Worm (Caenorhabditis elegans) whole organism, mixed stage, embryonic: ENCODE data around the gene ZK418.2.

Source experiments
- blmp-1 ChIP-seq: fragments of 150-350 bp; optimal IDR thresholded peaks from 2 replicates; lab custom pipeline; 2014; ENCODE audit warnings: missing biosample characterization, missing genetic modification characterization
- elt-1 ChIP-seq: sonication (generic microtip); optimal IDR thresholded peaks from 2 replicates; lab custom pipeline; 2017; ENCODE audit warnings: missing genetic modification characterization, mild to moderate bottlenecking, missing compliant biosample characterization, antibody characterized with exemption, moderate library complexity, borderline replicate concordance; ENCODE audit not compliant: insufficient read depth
- elt-3 ChIP-seq: fragments of 150-350 bp; optimal IDR thresholded peaks from 2 replicates; lab custom pipeline; 2014; ENCODE audit warnings: missing biosample characterization, missing genetic modification characterization
- mls-2 ChIP-seq: sonication (generic microtip); optimal IDR thresholded peaks from 2 replicates; lab custom pipeline; 2016; ENCODE audit warnings: mild to moderate bottlenecking, missing genetic modification characterization, moderate library complexity, missing compliant biosample characterization
- nhr-237 ChIP-seq: fragments of 150-350 bp; optimal IDR thresholded peaks from 2 replicates; lab custom pipeline; 2014; ENCODE audit warnings: missing biosample characterization, missing genetic modification characterization
- pha-4 ChIP-seq: fragments of 150-350 bp; optimal IDR thresholded peaks from 2 replicates; lab custom pipeline; 2018; ENCODE audit warnings: missing biosample characterization, missing genetic modification reagents, missing genetic modification characterization
- snpc-4 ChIP-seq: fragments of 150-350 bp; optimal IDR thresholded peaks from 2 replicates; lab custom pipeline; 2014; ENCODE audit warnings: missing biosample characterization, missing genetic modification characterization
- sptf-1 ChIP-seq: sonication (generic microtip); optimal IDR thresholded peaks from 2 replicates; lab custom pipeline; 2017; ENCODE audit warnings: mild to moderate bottlenecking, missing genetic modification characterization, moderate library complexity, missing compliant biosample characterization
- unc-39 ChIP-seq: fragments of 150-350 bp; optimal IDR thresholded peaks from 2 replicates; lab custom pipeline; 2014; ENCODE audit warnings: missing biosample characterization, missing genetic modification characterization
- unc-62 ChIP-seq: fragments of 150-350 bp; optimal IDR thresholded peaks from 2 replicates; lab custom pipeline; 2014; ENCODE audit warnings: missing biosample characterization, missing genetic modification reagents, missing genetic modification characterization
- ztf-11 ChIP-seq: fragments of 150-350 bp; optimal IDR thresholded peaks from 2 replicates; lab custom pipeline; 2014; ENCODE audit warnings: missing biosample characterization, missing genetic modification characterization

DNA sequence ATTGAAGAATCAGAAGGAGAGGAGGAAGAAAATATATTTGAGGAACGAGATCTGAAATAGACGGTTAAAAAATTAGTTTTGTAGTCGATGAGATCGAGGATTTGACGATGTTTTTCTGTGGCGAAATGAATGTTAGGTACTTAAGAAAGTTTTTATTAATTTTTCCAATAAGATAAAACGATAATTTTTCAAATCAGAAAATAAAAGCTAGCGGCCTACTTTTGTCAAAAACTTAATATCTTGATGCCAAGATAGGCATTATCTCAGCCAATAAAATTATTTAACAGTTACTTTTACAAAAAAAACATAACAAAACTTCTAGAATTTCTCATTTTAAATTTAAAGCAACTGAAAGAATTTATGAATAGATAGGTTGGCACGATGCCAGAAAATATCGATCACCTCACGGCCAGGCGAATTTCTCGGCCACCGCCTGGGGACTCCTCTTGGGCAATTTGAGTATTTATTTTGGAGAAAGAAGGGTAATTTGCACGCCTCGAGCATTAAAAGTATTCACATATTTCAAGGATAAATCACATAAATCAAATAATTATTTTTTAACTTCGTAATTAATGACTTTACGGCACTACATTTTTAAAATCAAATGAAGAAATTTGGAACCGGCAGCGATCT lies 3.3 kb upstream of the ZK418.2 start, which contains the start of gene fubl-2:
- TF ChIP-seq pha-4 (tag; lab: Kevin White, UChicago), result no peak
- TF ChIP-seq blmp-1 (tag; lab: Kevin White, UChicago), result no peak
- TF ChIP-seq nhr-237 (tag; lab: Kevin White, UChicago), result no peak
- TF ChIP-seq elt-3 (tag; lab: Kevin White, UChicago), result no peak
- TF ChIP-seq sptf-1 (tag; lab: Kevin White, UChicago), result no peak
- TF ChIP-seq unc-39 (tag; lab: Kevin White, UChicago), result no peak
- no peak for TF ChIP-seq mls-2
- no peak for TF ChIP-seq ztf-11 (tag; lab: Kevin White, UChicago)
- no peak for TF ChIP-seq unc-62
- TF ChIP-seq snpc-4, result no peak
- TF ChIP-seq elt-1 (tag; lab: Kevin White, UChicago), result no peak
